Worm (Caenorhabditis elegans) whole organism, L2 larva: ENCODE measurements around the gene serp-1.1.
A peak's percentile ranks its signal among the peaks of the same experiment; 100 is the strongest.

Source experiments
- C34F6.9 ChIP-seq: fragments of 150-350 bp; optimal IDR thresholded peaks from 2 replicates; lab custom pipeline; 2014; ENCODE audit warnings: missing biosample characterization, missing genetic modification characterization
- F13H6.1 ChIP-seq: sonication (generic microtip); optimal IDR thresholded peaks from 2 replicates; lab custom pipeline; 2016; ENCODE audit warnings: missing genetic modification characterization, missing compliant biosample characterization
- R02D3.7 ChIP-seq: fragments of 150-350 bp; optimal IDR thresholded peaks from 2 replicates; lab custom pipeline; 2014; ENCODE audit warnings: missing biosample characterization, missing genetic modification characterization
- Y55F3AM.14 ChIP-seq: fragments of 200-800 bp; sonication (Bioruptor generic); optimal IDR thresholded peaks from 2 replicates; lab custom pipeline; 2018; ENCODE audit warnings: mild to moderate bottlenecking, missing genetic modification characterization, missing compliant biosample characterization
- ZK546.5 ChIP-seq: sonication (generic microtip); optimal IDR thresholded peaks from 2 replicates; lab custom pipeline; 2017; ENCODE audit warnings: missing biosample characterization, missing genetic modification characterization
- alr-1 ChIP-seq: fragments of 150-350 bp; optimal IDR thresholded peaks from 2 replicates; lab custom pipeline; 2014; ENCODE audit warnings: missing biosample characterization, missing genetic modification characterization
- aly-2 ChIP-seq: fragments of 150-350 bp; optimal IDR thresholded peaks from 2 replicates; lab custom pipeline; 2014; ENCODE audit warnings: missing biosample characterization, missing genetic modification characterization
- ama-1 ChIP-seq: fragments of 150-350 bp; optimal IDR thresholded peaks from 2 replicates; lab custom pipeline; 2018; ENCODE audit warnings: inconsistent platforms
- blmp-1 ChIP-seq: sonication (generic microtip); optimal IDR thresholded peaks from 2 replicates; lab custom pipeline; 2017; ENCODE audit warnings: missing genetic modification characterization, mild to moderate bottlenecking, missing compliant biosample characterization, antibody characterized with exemption, moderate library complexity; ENCODE audit not compliant: insufficient read depth
- ceh-16 ChIP-seq: fragments of 150-350 bp; optimal IDR thresholded peaks from 2 replicates; lab custom pipeline; 2014; ENCODE audit warnings: missing biosample characterization, missing genetic modification characterization
- ceh-82 ChIP-seq: fragments of 150-350 bp; optimal IDR thresholded peaks from 2 replicates; lab custom pipeline; 2014; ENCODE audit warnings: missing biosample characterization, missing genetic modification characterization
- crh-2 ChIP-seq: sonication (generic microtip); optimal IDR thresholded peaks from 2 replicates; lab custom pipeline; 2017; ENCODE audit warnings: missing biosample characterization, missing genetic modification characterization
- dmd-4 ChIP-seq: sonication (generic microtip); optimal IDR thresholded peaks from 2 replicates; lab custom pipeline; 2017; ENCODE audit warnings: missing biosample characterization, missing genetic modification characterization
- egl-27 ChIP-seq: sonication (generic microtip); optimal IDR thresholded peaks from 3 replicates; lab custom pipeline; 2017; ENCODE audit warnings: missing biosample characterization, missing genetic modification reagents, missing genetic modification characterization
- elt-1 ChIP-seq: fragments of 150-350 bp; optimal IDR thresholded peaks from 2 replicates; lab custom pipeline; 2014; ENCODE audit warnings: missing biosample characterization, missing genetic modification characterization
- elt-3 ChIP-seq: sonication (generic microtip); optimal IDR thresholded peaks from 2 replicates; lab custom pipeline; 2017; ENCODE audit warnings: missing biosample characterization, missing genetic modification characterization
- fos-1 ChIP-seq: fragments of 150-350 bp; optimal IDR thresholded peaks from 2 replicates; lab custom pipeline; 2014; ENCODE audit warnings: missing biosample characterization, missing genetic modification characterization
- gmeb-1 ChIP-seq: fragments of 150-350 bp; optimal IDR thresholded peaks from 2 replicates; lab custom pipeline; 2014; ENCODE audit warnings: missing biosample characterization, missing genetic modification characterization
- lin-11 ChIP-seq: fragments of 150-350 bp; sonication (generic microtip); optimal IDR thresholded peaks from 2 replicates; lab custom pipeline; 2014; ENCODE audit warnings: missing biosample characterization, missing genetic modification characterization, inconsistent platforms, mixed read lengths
- lin-13 ChIP-seq: fragments of 150-350 bp; optimal IDR thresholded peaks from 2 replicates; lab custom pipeline; 2014; ENCODE audit warnings: missing biosample characterization, missing genetic modification reagents, missing genetic modification characterization
- lin-39 ChIP-seq: fragments of 150-350 bp; optimal IDR thresholded peaks from 2 replicates; lab custom pipeline; 2014; ENCODE audit warnings: missing biosample characterization, missing genetic modification reagents, missing genetic modification characterization
- lsy-2 ChIP-seq, 2 experiments: fragments of 150-350 bp in 1 of 2; sonication (generic microtip) in 1 of 2; optimal IDR thresholded peaks; 2 replicates each; lab custom pipeline; 2014 to 2017; ENCODE audit warnings: missing biosample characterization in 2 of 2, missing genetic modification characterization in 2 of 2
- mab-5 ChIP-seq: fragments of 150-350 bp; optimal IDR thresholded peaks from 2 replicates; lab custom pipeline; 2014; ENCODE audit warnings: missing biosample characterization, missing genetic modification characterization
- mbf-1 ChIP-seq: sonication (generic microtip); optimal IDR thresholded peaks from 2 replicates; lab custom pipeline; 2017; ENCODE audit warnings: missing biosample characterization, missing genetic modification characterization
- mdl-1 ChIP-seq, 2 experiments: fragments of 150-350 bp in 1 of 2; sonication (generic microtip) in 1 of 2; optimal IDR thresholded peaks; 2 replicates each; lab custom pipeline; 2017; ENCODE audit warnings: missing biosample characterization in 2 of 2, missing genetic modification characterization in 2 of 2
- nhr-10 ChIP-seq: sonication (generic microtip); optimal IDR thresholded peaks from 2 replicates; lab custom pipeline; 2017; ENCODE audit warnings: missing biosample characterization, missing genetic modification characterization
- nhr-11 ChIP-seq: fragments of 150-350 bp; optimal IDR thresholded peaks from 2 replicates; lab custom pipeline; 2014; ENCODE audit warnings: missing biosample characterization, missing genetic modification characterization
- nhr-12 ChIP-seq: fragments of 150-350 bp; optimal IDR thresholded peaks from 2 replicates; lab custom pipeline; 2014; ENCODE audit warnings: missing biosample characterization, missing genetic modification characterization
- nhr-129 ChIP-seq: fragments of 150-350 bp; optimal IDR thresholded peaks from 2 replicates; lab custom pipeline; 2014; ENCODE audit warnings: missing biosample characterization, missing genetic modification characterization
- nhr-21 ChIP-seq: fragments of 150-350 bp; optimal IDR thresholded peaks from 2 replicates; lab custom pipeline; 2014; ENCODE audit warnings: missing biosample characterization, missing genetic modification characterization
- nhr-23 ChIP-seq: fragments of 150-350 bp; optimal IDR thresholded peaks from 2 replicates; lab custom pipeline; 2014; ENCODE audit warnings: missing biosample characterization, missing genetic modification reagents, missing genetic modification characterization
- nhr-237 ChIP-seq: fragments of 150-350 bp; optimal IDR thresholded peaks from 2 replicates; lab custom pipeline; 2014; ENCODE audit warnings: missing biosample characterization, missing genetic modification characterization
- nhr-25 ChIP-seq: fragments of 150-350 bp; sonication (generic microtip); optimal IDR thresholded peaks from 3 replicates; lab custom pipeline; 2014; ENCODE audit warnings: missing biosample characterization, missing genetic modification characterization
- nhr-6 ChIP-seq: fragments of 150-350 bp; optimal IDR thresholded peaks from 2 replicates; lab custom pipeline; 2014; ENCODE audit warnings: missing biosample characterization, missing genetic modification characterization
- nhr-77 ChIP-seq: fragments of 150-350 bp; optimal IDR thresholded peaks from 2 replicates; lab custom pipeline; 2014; ENCODE audit warnings: missing biosample characterization, missing genetic modification characterization
- peb-1 ChIP-seq: fragments of 150-350 bp; optimal IDR thresholded peaks from 2 replicates; lab custom pipeline; 2014; ENCODE audit warnings: missing biosample characterization, missing genetic modification characterization
- sem-4 ChIP-seq: fragments of 150-350 bp; optimal IDR thresholded peaks from 2 replicates; lab custom pipeline; 2014; ENCODE audit warnings: missing biosample characterization, missing genetic modification reagents, missing genetic modification characterization
- skn-1 ChIP-seq: sonication (generic microtip); optimal IDR thresholded peaks from 2 replicates; lab custom pipeline; 2017; ENCODE audit warnings: missing biosample characterization, missing genetic modification characterization
- sma-3 ChIP-seq: sonication (generic microtip); optimal IDR thresholded peaks from 2 replicates; lab custom pipeline; 2016; ENCODE audit warnings: missing genetic modification reagents, missing genetic modification characterization, missing compliant biosample characterization
- sma-9 ChIP-seq, 2 experiments: fragments of 150-350 bp in 1 of 2; sonication (generic microtip) in 1 of 2; optimal IDR thresholded peaks; 2 replicates each; lab custom pipeline; 2014 to 2016; ENCODE audit warnings: missing genetic modification characterization in 2 of 2, mild to moderate bottlenecking in 1 of 2, missing biosample characterization in 1 of 2, missing compliant biosample characterization in 1 of 2, missing genetic modification reagents in 1 of 2, moderate library complexity in 1 of 2
- snpc-4 ChIP-seq: fragments of 150-350 bp; optimal IDR thresholded peaks from 2 replicates; lab custom pipeline; 2014; ENCODE audit warnings: missing biosample characterization, missing genetic modification characterization
- unc-39 ChIP-seq: fragments of 150-350 bp; optimal IDR thresholded peaks from 2 replicates; lab custom pipeline; 2014; ENCODE audit warnings: missing biosample characterization, missing genetic modification characterization
- unc-55 ChIP-seq: fragments of 150-350 bp; sonication (generic microtip); optimal IDR thresholded peaks from 3 replicates; lab custom pipeline; 2014; ENCODE audit warnings: missing biosample characterization, missing genetic modification reagents, missing genetic modification characterization
- unc-62 ChIP-seq: fragments of 150-350 bp; optimal IDR thresholded peaks from 2 replicates; lab custom pipeline; 2014; ENCODE audit warnings: missing biosample characterization, missing genetic modification reagents, missing genetic modification characterization
- zag-1 ChIP-seq: fragments of 150-350 bp; optimal IDR thresholded peaks from 2 replicates; lab custom pipeline; 2014; ENCODE audit warnings: missing biosample characterization, missing genetic modification characterization
- ztf-1 ChIP-seq: fragments of 200-800 bp; sonication (Bioruptor generic); conservative IDR thresholded peaks from 2 replicates; pipeline ENCODE4 v1.3.6; 2022; ENCODE audit warnings: missing genetic modification characterization, missing compliant biosample characterization
- ztf-11 ChIP-seq: sonication (generic microtip); optimal IDR thresholded peaks from 2 replicates; lab custom pipeline; 2017; ENCODE audit warnings: missing biosample characterization, missing genetic modification characterization
- ztf-4 ChIP-seq: fragments of 150-350 bp; optimal IDR thresholded peaks from 2 replicates; lab custom pipeline; 2014; ENCODE audit warnings: missing biosample characterization, missing genetic modification characterization

The serp-1.1 gene

DNA sequence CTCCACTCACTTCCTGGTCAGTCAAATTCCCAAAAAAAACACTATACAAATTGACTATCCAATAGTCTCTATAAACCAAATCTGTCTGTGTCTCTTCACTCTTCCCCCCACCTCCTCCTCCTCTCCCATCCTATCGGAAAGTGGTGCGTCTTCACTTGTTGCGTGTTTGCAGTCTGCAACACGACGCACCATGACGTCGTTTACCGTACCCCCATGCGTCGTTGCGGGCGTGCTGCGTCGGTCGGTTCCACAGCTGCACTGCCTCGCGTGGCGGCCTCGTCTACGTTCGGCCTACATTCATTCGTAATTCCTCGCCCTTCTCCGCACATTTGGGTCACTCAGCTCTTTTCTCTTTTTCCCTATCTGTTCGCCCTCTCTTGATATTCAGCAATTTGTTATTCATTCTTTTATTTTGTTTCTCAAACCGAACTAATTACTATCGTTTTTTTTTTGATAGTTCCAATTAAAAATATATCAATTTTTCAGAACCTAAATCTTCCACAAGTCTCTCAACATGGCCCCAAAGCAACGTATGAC lies at the start of gene serp-1.1:
serp-1.1 (plus strand) TSS at position 487 of the 537 bp plus-strand sequence.
- TF ChIP-seq nhr-77 (tag; lab: Kevin White, UChicago) (peak; percentile 91), ztf-11 (tag; lab: Kevin White, UChicago) (peak; percentile 53), elt-3 (tag; lab: Kevin White, UChicago) (no peak), ztf-4 (tag; lab: Kevin White, UChicago) (peak; percentile 95), aly-2 (tag; lab: Kevin White, UChicago) (no peak), ceh-82 (tag; lab: Kevin White, UChicago) (peak; percentile 93), mbf-1 (tag; lab: Kevin White, UChicago) (peak; percentile 13), Y55F3AM.14 (peak; percentile 98), peb-1 (tag; lab: Kevin White, UChicago) (peak; percentile 65), nhr-10 (tag; lab: Kevin White, UChicago) (peak; percentile 89), zag-1 (tag; lab: Kevin White, UChicago) (peak; percentile 99), ZK546.5 (tag; lab: Kevin White, UChicago) (peak; percentile 62), sma-3 (GFP tag; lab: Kevin White, UChicago) (peak; percentile 99), fos-1 (peak; percentile 99), sem-4 (tag; lab: Kevin White, UChicago) (peak; percentile 99), nhr-25 (peak; percentile 98), nhr-12 (tag; lab: Kevin White, UChicago) (no peak), mab-5 (tag; lab: Kevin White, UChicago) (peak; percentile 90), dmd-4 (no peak), lin-13 (peak; percentile 98), blmp-1 (tag; lab: Kevin White, UChicago) (peak; percentile 82), egl-27 (peak; percentile 98), elt-1 (tag; lab: Kevin White, UChicago) (no peak), nhr-11 (tag; lab: Kevin White, UChicago) (peak; percentile 3), ztf-1 (no peak), C34F6.9 (tag; lab: Kevin White, UChicago) (peak; percentile 94), nhr-237 (tag; lab: Kevin White, UChicago) (peak; percentile 78), unc-55 (GFP tag; lab: Kevin White, UChicago) (peak; percentile 98), nhr-6 (tag; lab: Kevin White, UChicago) (peak; percentile 95), sma-9 (GFP tag; optimal IDR thresholded peaks at IDR 0.05; lab: Kevin White, UChicago) (peak; percentile 99), sma-9 (tag; optimal IDR thresholded peaks at IDR 0.05; lab: Kevin White, UChicago) (peak; percentile 63), mdl-1 (tag; optimal IDR thresholded peaks at IDR 0.05; lab: Kevin White, UChicago) (peak; percentile 96 to 97), unc-39 (tag; lab: Kevin White, UChicago) (peak; percentile 78), lin-39 (tag; lab: Kevin White, UChicago) (peak; percentile 61), crh-2 (peak; percentile 100), ama-1 (no peak), R02D3.7 (tag; lab: Kevin White, UChicago) (peak; percentile 73), skn-1 (peak; percentile 64), nhr-21 (tag; lab: Kevin White, UChicago) (peak; percentile 99), ceh-16 (peak; percentile 98), gmeb-1 (peak; percentile 90), lsy-2 (tag; optimal IDR thresholded peaks at IDR 0.05; lab: Kevin White, UChicago) (peak; percentile 99 to 100), F13H6.1 (tag; lab: Kevin White, UChicago) (peak; percentile 99), alr-1 (tag; lab: Kevin White, UChicago) (no peak), nhr-23 (tag; lab: Kevin White, UChicago) (no peak), lin-11 (tag; lab: Kevin White, UChicago) (peak; percentile 93), unc-62 (GFP tag; lab: Kevin White, UChicago) (peak; percentile 71), nhr-129 (tag; lab: Kevin White, UChicago) (peak; percentile 99), snpc-4 (peak; percentile 91)
